Fruit fly (Drosophila melanogaster): ENCODE data around the gene ImpL2.
A peak's percentile ranks its signal among the peaks of the same experiment; 100 is the strongest.

ImpL2 gene

DNA sequence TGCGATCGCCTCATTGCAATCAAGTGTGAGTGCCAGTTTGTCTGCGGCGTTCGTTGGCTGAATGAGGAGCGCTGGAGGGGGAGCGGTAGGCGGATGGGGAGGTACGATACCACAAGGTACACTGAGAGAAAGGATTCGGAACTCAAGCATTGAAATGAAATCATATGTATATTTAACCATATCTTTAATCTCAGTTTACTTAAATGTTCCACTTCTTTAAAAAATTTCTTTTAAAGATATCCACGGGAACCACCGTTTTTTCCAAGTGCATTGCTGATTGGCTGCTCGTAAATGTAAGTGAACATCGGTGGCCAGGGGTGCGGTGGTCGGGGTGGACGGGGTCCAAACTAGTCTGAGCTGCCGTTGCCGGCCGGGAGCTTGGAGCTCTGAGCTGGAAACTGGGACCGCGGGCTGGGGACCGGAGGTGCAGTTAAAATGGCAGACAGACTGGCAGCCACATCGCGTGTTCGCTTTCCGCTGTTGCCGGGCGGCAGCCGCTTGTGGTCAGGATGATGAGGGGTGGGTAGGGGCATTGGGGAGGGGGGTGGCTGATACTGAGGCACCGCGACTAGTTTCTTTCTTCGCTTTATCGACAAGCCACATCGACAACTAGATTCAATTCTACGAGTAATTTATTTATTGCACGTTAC is 7.6 kb downstream of the ImpL2 start (continued):
- peak; percentile 97 for TF ChIP-seq CG9727 (GFP tag; optimal IDR thresholded peaks at IDR 0.05)
- peak; percentile 97 for TF ChIP-seq Atf3 (GFP tag; optimal IDR thresholded peaks at IDR 0.05)
- peak; percentile 93 for TF ChIP-seq CG30431 (GFP tag; optimal IDR thresholded peaks at IDR 0.05)
- TF ChIP-seq tgo (GFP tag; IDR thresholded peaks at IDR 0.05) = peak; percentile 96
- peak; percentile 93 for TF ChIP-seq CG18599 (GFP tag; optimal IDR thresholded peaks at IDR 0.05)
- TF ChIP-seq CG10979 (tag; optimal IDR thresholded peaks at IDR 0.05) = peak; percentile 98
- peak; percentile 81 for TF ChIP-seq Taf1 (GFP tag; IDR thresholded peaks at IDR 0.05)
- peak; percentile 92 for TF ChIP-seq CHES-1-like (GFP tag; optimal IDR thresholded peaks at IDR 0.05)
- peak; percentile 94 for TF ChIP-seq nau (GFP tag; optimal IDR thresholded peaks at IDR 0.05)
- TF ChIP-seq CG7928 (GFP tag; optimal IDR thresholded peaks at IDR 0.05) = peak; percentile 61
- TF ChIP-seq CG31388 (GFP tag; optimal IDR thresholded peaks at IDR 0.05) = peak; percentile 93
- peak; percentile 97 for TF ChIP-seq stc (GFP tag; IDR thresholded peaks at IDR 0.05)
- peak; percentile 92 for TF ChIP-seq CG10462 (GFP tag; optimal IDR thresholded peaks at IDR 0.05)
- TF ChIP-seq CG34422 (GFP tag; IDR thresholded peaks at IDR 0.05) = peak; percentile 97
- TF ChIP-seq wdn (GFP tag; IDR thresholded peaks at IDR 0.05) = peak; percentile 65; the same call in 1 of the 2 replicates
- peak; percentile 34 for TF ChIP-seq CG13894 (tag; optimal IDR thresholded peaks at IDR 0.05)
- TF ChIP-seq pum (GFP tag; optimal IDR thresholded peaks at IDR 0.05) = peak; percentile 96
- peak; percentile 97 for TF ChIP-seq Mes4 (GFP tag; optimal IDR thresholded peaks at IDR 0.05)
- peak; percentile 85 for TF ChIP-seq CG9876 (GFP tag; optimal IDR thresholded peaks at IDR 0.05)
- peak; percentile 91 for TF ChIP-seq Rfx (GFP tag; IDR thresholded peaks at IDR 0.05)
- peak; percentile 92 for TF ChIP-seq CG3847 (GFP tag; IDR thresholded peaks at IDR 0.05)
- TF ChIP-seq z (GFP tag; IDR thresholded peaks at IDR 0.05) = peak; percentile 73
- peak; percentile 97 for TF ChIP-seq CG18262 (tag; optimal IDR thresholded peaks at IDR 0.05)
- no peak for TF ChIP-seq Dll (GFP tag; IDR thresholded peaks at IDR 0.05; ENCODE audit: partially characterized antibody)
- TF ChIP-seq Abd-B (GFP tag; optimal IDR thresholded peaks at IDR 0.05) = peak; percentile 98
- TF ChIP-seq vvl (GFP tag; IDR thresholded peaks at IDR 0.05) = peak; percentile 99
- no peak for TF ChIP-seq CG15479 (GFP tag; optimal IDR thresholded peaks at IDR 0.05)
- peak; percentile 94 for TF ChIP-seq CG10959 (GFP tag; IDR thresholded peaks at IDR 0.05)
- TF ChIP-seq vnd (GFP tag; IDR thresholded peaks at IDR 0.05; ENCODE audit: partially characterized antibody) = no peak
- TF ChIP-seq tll (GFP tag; optimal IDR thresholded peaks at IDR 0.05) = peak in 1 of 2 experiments; percentile 19
- TF ChIP-seq CG12659 (GFP tag; optimal IDR thresholded peaks at IDR 0.05) = peak; percentile 96
- TF ChIP-seq knrl (GFP tag; IDR thresholded peaks at IDR 0.05; ENCODE audit: partially characterized antibody) = no peak
- peak; percentile 41; the same call in 1 of the 2 replicates for TF ChIP-seq Poxn (GFP tag; IDR thresholded peaks at IDR 0.05)
- TF ChIP-seq CG2875 (GFP tag; optimal IDR thresholded peaks at IDR 0.05) = peak; percentile 98
- TF ChIP-seq Spps (tag; optimal IDR thresholded peaks at IDR 0.05) = peak; percentile 93
- peak; percentile 85 for TF ChIP-seq Ets97D (GFP tag; optimal IDR thresholded peaks at IDR 0.05)
- peak; percentile 94 for TF ChIP-seq CG14667 (GFP tag; IDR thresholded peaks at IDR 0.05)
- peak; percentile 49 for TF ChIP-seq gro (GFP tag; optimal IDR thresholded peaks at IDR 0.05)
- peak; percentile 91 for TF ChIP-seq CG8359 (GFP tag; optimal IDR thresholded peaks at IDR 0.05; ENCODE audit: borderline replicate concordance)
- TF ChIP-seq CG5953 (GFP tag; IDR thresholded peaks at IDR 0.05) = peak; percentile 96
- TF ChIP-seq NC2β (GFP tag; optimal IDR thresholded peaks at IDR 0.05) = peak; percentile 93
- TF ChIP-seq H15 (GFP tag; IDR thresholded peaks at IDR 0.05) = peak; percentile 97
- peak; percentile 97 for TF ChIP-seq oc (tag; optimal IDR thresholded peaks at IDR 0.05)
- TF ChIP-seq CG11456 (GFP tag; IDR thresholded peaks at IDR 0.05) = peak; percentile 93
- TF ChIP-seq sens (GFP tag) = peak; percentile 100
- peak; percentile 89 for TF ChIP-seq trh (GFP tag; optimal IDR thresholded peaks at IDR 0.05)
- TF ChIP-seq CG9797 (GFP tag; optimal IDR thresholded peaks at IDR 0.05) = peak; percentile 44
- peak; percentile 58 for TF ChIP-seq Hmx (GFP tag; optimal IDR thresholded peaks at IDR 0.05)
- TF ChIP-seq BEAF-32 (GFP tag; optimal IDR thresholded peaks at IDR 0.05) = no peak

Data from whole organism, embryonic.